Worm (Caenorhabditis elegans) whole organism, L3 larva: Measurements from ENCODE around the gene Y37A1A.2.

Source experiments
- R02D3.7 ChIP-seq: fragments of 150-350 bp; optimal IDR thresholded peaks from 2 replicates; lab custom pipeline; 2014; ENCODE audit warnings: missing biosample characterization, missing genetic modification characterization
- ama-1 ChIP-seq: fragments of 150-350 bp; optimal IDR thresholded peaks from 2 replicates; lab custom pipeline; 2018
- mdl-1 ChIP-seq: fragments of 150-350 bp; optimal IDR thresholded peaks from 2 replicates; lab custom pipeline; 2014; ENCODE audit warnings: missing biosample characterization, missing genetic modification characterization
- nhr-25 ChIP-seq: sonication (generic microtip); optimal IDR thresholded peaks from 2 replicates; lab custom pipeline; 2017; ENCODE audit warnings: missing biosample characterization, missing genetic modification characterization
- nhr-28 ChIP-seq: fragments of 150-350 bp; optimal IDR thresholded peaks from 2 replicates; lab custom pipeline; 2014; ENCODE audit warnings: missing biosample characterization, missing genetic modification characterization
- zag-1 ChIP-seq: fragments of 150-350 bp; optimal IDR thresholded peaks from 2 replicates; lab custom pipeline; 2014; ENCODE audit warnings: missing biosample characterization, missing genetic modification characterization

ce11 chrIV:13953974-13954373 is 41.1 kb upstream of the Y37A1A.2 start:
- TF ChIP-seq nhr-28 (tag; lab: Kevin White, UChicago) (no peak), mdl-1 (tag; lab: Kevin White, UChicago) (no peak), nhr-25 (no peak), zag-1 (no peak), R02D3.7 (tag; lab: Kevin White, UChicago) (no peak), ama-1 (lab: Kevin White, UChicago) (no peak)
